Fruit fly (Drosophila melanogaster): ENCODE measurements around the gene nsl1.

dm6 chr3R:15810369-15810768 is 16.8 kb downstream of the nsl1 start:
- TF ChIP-seq dmrt99B (tag; optimal IDR thresholded peaks at IDR 0.05) (no peak), CG8944 (GFP tag; optimal IDR thresholded peaks at IDR 0.05) (no peak), Max (GFP tag; optimal IDR thresholded peaks at IDR 0.05) (no peak), br (optimal IDR thresholded peaks at IDR 0.05) (no peak), CG14710 (tag; optimal IDR thresholded peaks at IDR 0.05) (no peak), CG7963 (GFP tag; IDR thresholded peaks at IDR 0.05; ENCODE audit: partially characterized antibody) (no peak), CG6654 (GFP tag; optimal IDR thresholded peaks at IDR 0.05) (no peak), pros (GFP tag; optimal IDR thresholded peaks at IDR 0.05) (no peak)
